Fruit fly (Drosophila melanogaster): ENCODE measurements around the gene Rcd7.

Rcd7 gene

DNA sequence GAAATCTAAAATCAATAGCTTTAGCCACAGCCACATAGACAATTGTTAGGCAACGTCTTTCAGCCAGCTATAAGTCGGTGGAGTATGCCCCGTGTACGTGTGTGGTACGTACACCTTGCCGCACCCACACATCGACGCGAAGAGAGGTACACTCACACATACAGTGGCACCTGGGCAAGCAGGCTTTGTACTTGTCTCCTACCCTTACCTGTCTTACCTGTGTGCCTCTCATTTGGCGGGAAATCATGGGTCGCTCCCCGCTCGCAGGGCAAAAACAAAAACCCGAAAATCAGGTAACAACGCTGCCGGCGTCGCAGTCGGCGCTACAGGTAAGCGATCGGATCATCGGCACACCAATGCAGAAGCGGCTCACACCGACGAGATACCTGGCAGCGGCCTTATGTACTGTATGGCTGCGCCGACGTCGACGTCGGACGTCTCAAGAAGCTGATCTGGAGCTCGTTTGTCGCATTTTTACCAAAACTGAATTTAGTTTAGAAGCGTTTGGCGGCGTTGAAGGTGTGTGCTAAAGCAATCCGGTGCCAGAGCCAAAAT, 17.3 kb downstream of the Rcd7 start:
- peak; percentile 85 for TF ChIP-seq pros (GFP tag; optimal IDR thresholded peaks at IDR 0.05)
- TF ChIP-seq CG17829 (tag; optimal IDR thresholded peaks at IDR 0.05) = no peak
- 0 out of 2 replicates have a peak, but pooled peaks have one; percentile 25 for TF ChIP-seq Scr (GFP tag; IDR thresholded peaks at IDR 0.05; ENCODE audit: partially characterized antibody)
- TF ChIP-seq cg (GFP tag; optimal IDR thresholded peaks at IDR 0.05) = peak; percentile 85
- no peak for TF ChIP-seq pum (GFP tag; optimal IDR thresholded peaks at IDR 0.05)
- peak; percentile 44 for TF ChIP-seq CG15479 (GFP tag; optimal IDR thresholded peaks at IDR 0.05)
- TF ChIP-seq CG16813 (GFP tag; IDR thresholded peaks at IDR 0.05; ENCODE audit: partially characterized antibody) = 0 out of 3 replicates have a peak, but pooled peaks have one; percentile 2
- TF ChIP-seq CG8089 (GFP tag; optimal IDR thresholded peaks at IDR 0.05) = no peak
- peak; percentile 37 for TF ChIP-seq HLHmδ (GFP tag; optimal IDR thresholded peaks at IDR 0.05)
- no peak for TF ChIP-seq yki (optimal IDR thresholded peaks at IDR 0.05)
- TF ChIP-seq CG2712 (tag; optimal IDR thresholded peaks at IDR 0.05) = peak; percentile 11
- TF ChIP-seq E2f1 (GFP tag; IDR thresholded peaks at IDR 0.05) = peak; percentile 33; the same call in 1 of the 2 replicates
- 0 out of 3 replicates have a peak, but pooled peaks have one; percentile 34 for TF ChIP-seq ci (GFP tag; IDR thresholded peaks at IDR 0.05)
- TF ChIP-seq CG6791 (GFP tag; IDR thresholded peaks at IDR 0.05; ENCODE audit: partially characterized antibody) = peak; percentile 45; the same call in 1 of the 3 replicates
- peak; percentile 42; the same call in 1 of the 2 replicates for TF ChIP-seq CG42726 (GFP tag; IDR thresholded peaks at IDR 0.05; ENCODE audit: partially characterized antibody)
- TF ChIP-seq CG6654 (GFP tag; optimal IDR thresholded peaks at IDR 0.05) = no peak
- TF ChIP-seq Pdp1 (GFP tag; optimal IDR thresholded peaks at IDR 0.05) = peak in 1 of 2 experiments; percentile 55
- peak; percentile 16; the same call in 1 of the 2 replicates for TF ChIP-seq onecut (GFP tag; IDR thresholded peaks at IDR 0.05)
- TF ChIP-seq crol (GFP tag; IDR thresholded peaks at IDR 0.05) = 0 out of 2 replicates have a peak, but pooled peaks have one; percentile 30
- TF ChIP-seq CG34224 (GFP tag; IDR thresholded peaks at IDR 0.05; ENCODE audit: partially characterized antibody) = peak; percentile 18; the same call in 1 of the 3 replicates
- no peak for TF ChIP-seq lbe (GFP tag; optimal IDR thresholded peaks at IDR 0.05)
- peak; percentile 44; the same call in 1 of the 3 replicates for TF ChIP-seq CG2199 (GFP tag; IDR thresholded peaks at IDR 0.05)
- TF ChIP-seq CG8281 (tag; optimal IDR thresholded peaks at IDR 0.05) = no peak
- peak; percentile 94 for TF ChIP-seq Adf1 (GFP tag; IDR thresholded peaks at IDR 0.05)
- TF ChIP-seq dysf (GFP tag; IDR thresholded peaks at IDR 0.05) = 0 out of 3 replicates have a peak, but pooled peaks have one; percentile 8
- peak; percentile 17 for TF ChIP-seq zf30C (GFP tag; optimal IDR thresholded peaks at IDR 0.05)
- TF ChIP-seq CG11085 (GFP tag; IDR thresholded peaks at IDR 0.05) = no peak
- peak; percentile 93 for TF ChIP-seq CG12769 (tag; optimal IDR thresholded peaks at IDR 0.05)
- TF ChIP-seq chinmo (GFP tag; IDR thresholded peaks at IDR 0.05; ENCODE audit: partially characterized antibody) = 0 out of 4 replicates have a peak, but pooled peaks have one; percentile 64
- TF ChIP-seq oc (tag; optimal IDR thresholded peaks at IDR 0.05) = peak; percentile 40
- peak in 1 of 2 experiments; percentile 38 for TF ChIP-seq tll (GFP tag; optimal IDR thresholded peaks at IDR 0.05)
- peak; percentile 31 for TF ChIP-seq Jarid2 (GFP tag; optimal IDR thresholded peaks at IDR 0.05)
- TF ChIP-seq sd (tag; optimal IDR thresholded peaks at IDR 0.05) = peak; percentile 34
- peak; percentile 25; the same call in 1 of the 2 replicates for TF ChIP-seq sna (GFP tag; IDR thresholded peaks at IDR 0.05; ENCODE audit: partially characterized antibody)
- TF ChIP-seq nom (GFP tag; optimal IDR thresholded peaks at IDR 0.05) = peak; percentile 19
- peak; percentile 84 for TF ChIP-seq Med (GFP tag)
- no peak for TF ChIP-seq CG14860 (GFP tag; IDR thresholded peaks at IDR 0.05; ENCODE audit: partially characterized antibody)
- peak; percentile 16 to 34 for TF ChIP-seq Trl (optimal IDR thresholded peaks at IDR 0.05)
- TF ChIP-seq Trl (GFP tag; optimal IDR thresholded peaks at IDR 0.05) = no peak
- no peak for TF ChIP-seq trem (tag; optimal IDR thresholded peaks at IDR 0.05)
- no peak for TF ChIP-seq Dp (GFP tag; optimal IDR thresholded peaks at IDR 0.05)
- TF ChIP-seq HLH3B (GFP tag; IDR thresholded peaks at IDR 0.05) = no peak
- no peak for TF ChIP-seq Myb (GFP tag; optimal IDR thresholded peaks at IDR 0.05)
- no peak for TF ChIP-seq HLH54F (GFP tag; optimal IDR thresholded peaks at IDR 0.05)
- TF ChIP-seq sens (GFP tag) = peak; percentile 11
- TF ChIP-seq kni (GFP tag; optimal IDR thresholded peaks at IDR 0.05) = peak; percentile 96
- peak; percentile 93 for TF ChIP-seq D (optimal IDR thresholded peaks at IDR 0.05)
- TF ChIP-seq D (GFP tag; optimal IDR thresholded peaks at IDR 0.05) = no peak

Data from whole organism, embryonic.